Worm (Caenorhabditis elegans): ENCODE data around the gene rer-1.
A peak's percentile ranks its signal among the peaks of the same experiment; 100 is the strongest.

The rer-1 gene

ce11 chrII:8829189-8829588, 18.0 kb downstream of the rer-1 start, which contains the start of gene F46C5.2:
Gene F46C5.2 (minus strand): TSS chrII:8829289.
- TF ChIP-seq rnt-1 (tag; optimal IDR thresholded peaks at IDR 0.05) (no peak), pqm-1 (tag; optimal IDR thresholded peaks at IDR 0.05) (no peak), ceh-34 (tag; optimal IDR thresholded peaks at IDR 0.05) (no peak), unc-3 (GFP tag; conservative IDR thresholded peaks at IDR 0.05) (no peak), unc-3 (tag; optimal IDR thresholded peaks at IDR 0.05) (no peak), ama-1 (optimal IDR thresholded peaks at IDR 0.05) (no peak), Y22D7AL.16 (tag; optimal IDR thresholded peaks at IDR 0.05) (no peak), hlh-8 (tag; optimal IDR thresholded peaks at IDR 0.05) (no peak), pax-1 (tag; optimal IDR thresholded peaks at IDR 0.05) (no peak), fkh-6 (tag; optimal IDR thresholded peaks at IDR 0.05) (no peak), pros-1 (tag; optimal IDR thresholded peaks at IDR 0.05) (no peak), nhr-232 (tag; optimal IDR thresholded peaks at IDR 0.05) (no peak), ref-2 (tag; optimal IDR thresholded peaks at IDR 0.05) (no peak)

- TF ChIP-seq tbx-2 (tag; optimal IDR thresholded peaks at IDR 0.05) = no peak
- no peak for TF ChIP-seq madf-2 (tag; optimal IDR thresholded peaks at IDR 0.05)
- TF ChIP-seq unc-42 (tag; optimal IDR thresholded peaks at IDR 0.05) = peak; percentile 63
- no peak for TF ChIP-seq nfya-1 (tag; optimal IDR thresholded peaks at IDR 0.05)
Observed at ce11 chrII:8830917-8831316, 19.7 kb downstream of the rer-1 start.

- no peak for TF ChIP-seq fkh-6 (tag; optimal IDR thresholded peaks at IDR 0.05)
- no peak for TF ChIP-seq gmeb-2 (tag; optimal IDR thresholded peaks at IDR 0.05)
- no peak for TF ChIP-seq pha-4 (tag; optimal IDR thresholded peaks at IDR 0.05)
- TF ChIP-seq pqm-1 (tag; optimal IDR thresholded peaks at IDR 0.05) = no peak
- no peak for TF ChIP-seq eyg-1 (tag; optimal IDR thresholded peaks at IDR 0.05)
Observed at ce11 chrII:8832941-8833340, 21.8 kb downstream of the rer-1 start.

- TF ChIP-seq madf-2 (tag; optimal IDR thresholded peaks at IDR 0.05) = no peak
- TF ChIP-seq unc-42 (tag; optimal IDR thresholded peaks at IDR 0.05) = peak; percentile 58
- TF ChIP-seq pha-2 (tag; optimal IDR thresholded peaks at IDR 0.05) = no peak
- TF ChIP-seq fax-1 (tag; optimal IDR thresholded peaks at IDR 0.05) = no peak
Observed at ce11 chrII:8835857-8836256, 24.7 kb downstream of the rer-1 start, which contains the start of gene F46C5.4. Gene F46C5.4 (plus strand): TSS chrII:8836078.

DNA sequence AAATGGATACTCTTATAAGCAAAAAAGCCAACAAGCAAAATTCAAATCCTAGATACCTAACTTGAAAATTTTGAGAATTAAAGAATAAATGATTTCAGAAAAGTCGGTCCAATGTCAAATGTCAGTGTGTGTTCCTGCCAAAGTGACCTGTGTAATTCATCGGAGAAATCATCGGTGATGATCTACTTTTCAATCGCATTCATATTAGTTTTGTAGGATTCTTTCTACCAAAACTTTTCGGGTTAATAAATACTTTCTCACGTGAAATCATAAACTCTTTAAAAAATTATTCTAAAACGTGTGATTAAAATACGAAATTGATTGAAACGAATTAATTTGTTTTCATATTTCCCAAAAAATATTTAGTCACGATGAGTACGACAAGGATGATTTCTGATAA, 27.9 kb downstream of the rer-1 start, which contains the start of gene F46C5.7:
F46C5.7 (plus strand) TSS at position 301 of the 400 bp plus-strand sequence.
- TF ChIP-seq ceh-19 (GFP tag; optimal IDR thresholded peaks at IDR 0.05) (no peak), unc-55 (GFP tag; optimal IDR thresholded peaks at IDR 0.05) (no peak), ceh-34 (tag; optimal IDR thresholded peaks at IDR 0.05) (no peak), fax-1 (tag; optimal IDR thresholded peaks at IDR 0.05) (no peak), pqm-1 (tag; optimal IDR thresholded peaks at IDR 0.05) (no peak), ahr-1 (tag; optimal IDR thresholded peaks at IDR 0.05) (no peak), che-1 (tag; optimal IDR thresholded peaks at IDR 0.05) (no peak), unc-3 (GFP tag; conservative IDR thresholded peaks at IDR 0.05) (no peak), unc-3 (tag; optimal IDR thresholded peaks at IDR 0.05) (no peak), pag-3 (tag; optimal IDR thresholded peaks at IDR 0.05; ENCODE audit: borderline replicate concordance) (no peak), dve-1 (tag; optimal IDR thresholded peaks at IDR 0.05) (no peak), ceh-9 (tag; optimal IDR thresholded peaks at IDR 0.05) (no peak), fkh-10 (GFP tag; optimal IDR thresholded peaks at IDR 0.05) (no peak), mec-3 (tag; optimal IDR thresholded peaks at IDR 0.05; ENCODE audit: borderline replicate concordance) (no peak), pha-4 (tag; optimal IDR thresholded peaks at IDR 0.05) (no peak), fkh-6 (tag; optimal IDR thresholded peaks at IDR 0.05) (no peak), ceh-6 (GFP tag; optimal IDR thresholded peaks at IDR 0.05) (no peak), ceh-31 (tag; optimal IDR thresholded peaks at IDR 0.05) (no peak), K02D7.2 (tag; optimal IDR thresholded peaks at IDR 0.05) (no peak)

All from whole organism, late embryonic.